Worm (Caenorhabditis elegans) whole organism, L3 larva: ENCODE results near the gene Y4C6A.3.

ENCODE experiments used
- R02D3.7 ChIP-seq: fragments of 150-350 bp; optimal IDR thresholded peaks from 2 replicates; lab custom pipeline; 2014; ENCODE audit warnings: missing biosample characterization, missing genetic modification characterization
- elt-2 ChIP-seq: sonication (generic microtip); optimal IDR thresholded peaks from 2 replicates; lab custom pipeline; 2016; ENCODE audit warnings: missing genetic modification reagents, mild to moderate bottlenecking, missing genetic modification characterization, missing compliant biosample characterization
- elt-3 ChIP-seq, 3 experiments: fragments of 150-350 bp in 1 of 3; sonication (generic microtip) in 2 of 3; optimal IDR thresholded peaks; 2 replicates in 2 of 3; 4 replicates in 1 of 3; lab custom pipeline; 2014 to 2017; ENCODE audit warnings: missing biosample characterization in 3 of 3, missing genetic modification characterization in 3 of 3
- fos-1 ChIP-seq: fragments of 150-350 bp; optimal IDR thresholded peaks from 2 replicates; lab custom pipeline; 2014; ENCODE audit warnings: missing biosample characterization, missing genetic modification characterization
- hmg-11 ChIP-seq: sonication (generic microtip); optimal IDR thresholded peaks from 2 replicates; lab custom pipeline; 2016; ENCODE audit warnings: missing genetic modification characterization, missing compliant biosample characterization
- jun-1 ChIP-seq: fragments of 150-350 bp; optimal IDR thresholded peaks from 2 replicates; lab custom pipeline; 2014; ENCODE audit warnings: missing biosample characterization, missing genetic modification reagents, missing genetic modification characterization
- lsy-12 ChIP-seq: sonication (generic microtip); optimal IDR thresholded peaks from 2 replicates; lab custom pipeline; 2016; ENCODE audit warnings: mild to moderate bottlenecking, missing genetic modification characterization, missing compliant biosample characterization
- mdl-1 ChIP-seq: fragments of 150-350 bp; optimal IDR thresholded peaks from 2 replicates; lab custom pipeline; 2014; ENCODE audit warnings: missing biosample characterization, missing genetic modification characterization
- nhr-12 ChIP-seq: fragments of 150-350 bp; optimal IDR thresholded peaks from 2 replicates; lab custom pipeline; 2014; ENCODE audit warnings: missing biosample characterization, missing genetic modification characterization
- nhr-25 ChIP-seq: sonication (generic microtip); optimal IDR thresholded peaks from 2 replicates; lab custom pipeline; 2017; ENCODE audit warnings: missing biosample characterization, missing genetic modification characterization
- pqm-1 ChIP-seq: fragments of 150-350 bp; optimal IDR thresholded peaks from 2 replicates; lab custom pipeline; 2017; ENCODE audit warnings: missing biosample characterization, missing genetic modification characterization, inconsistent platforms
- sea-2 ChIP-seq: fragments of 150-350 bp; sonication (generic microtip); optimal IDR thresholded peaks from 4 replicates; lab custom pipeline; 2014; ENCODE audit warnings: missing biosample characterization, missing genetic modification reagents, missing genetic modification characterization
- snpc-4 ChIP-seq: fragments of 150-350 bp; optimal IDR thresholded peaks from 2 replicates; lab custom pipeline; 2014; ENCODE audit warnings: missing biosample characterization, missing genetic modification characterization
- tbx-2 ChIP-seq: sonication (generic microtip); optimal IDR thresholded peaks from 2 replicates; lab custom pipeline; 2016; ENCODE audit warnings: mild to moderate bottlenecking, missing genetic modification characterization, missing compliant biosample characterization
- unc-62 ChIP-seq: fragments of 150-350 bp; sonication (generic microtip); optimal IDR thresholded peaks from 4 replicates; lab custom pipeline; 2014; ENCODE audit warnings: missing biosample characterization, missing genetic modification reagents, missing genetic modification characterization

The Y4C6A.3 gene

DNA sequence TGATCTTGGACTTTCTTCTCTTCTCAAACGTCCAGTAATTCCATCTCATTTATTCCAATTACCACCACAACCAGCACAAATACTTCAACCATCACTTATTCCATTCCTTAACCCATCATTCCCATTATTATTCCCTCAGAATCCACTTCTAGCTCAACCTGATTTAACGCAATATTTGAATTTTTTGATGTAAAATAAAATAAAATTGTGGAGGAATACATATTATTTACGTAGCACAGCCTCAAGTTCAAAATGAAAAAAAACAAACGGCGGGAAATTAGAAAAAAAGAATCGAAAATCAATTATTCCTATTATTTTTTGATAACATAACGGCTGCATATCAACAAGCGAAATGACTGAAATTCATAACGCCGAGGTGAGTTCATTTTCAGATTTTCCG is 50.6 kb downstream of the Y4C6A.3 start, which contains the start of gene ZK616.61:
TSS of gene ZK616.61 (plus strand) at position 301 of the 400 bp plus-strand sequence.
- TF ChIP-seq jun-1 (tag; lab: Kevin White, UChicago) = no peak
- TF ChIP-seq unc-62 (GFP tag; lab: Kevin White, UChicago) = no peak
- no peak for TF ChIP-seq elt-3 (tag; optimal IDR thresholded peaks at IDR 0.05; lab: Kevin White, UChicago)
- TF ChIP-seq fos-1 (tag; lab: Kevin White, UChicago) = no peak
- TF ChIP-seq snpc-4 (tag; lab: Kevin White, UChicago) = no peak
- no peak for TF ChIP-seq mdl-1
- no peak for TF ChIP-seq R02D3.7 (tag; lab: Kevin White, UChicago)
- no peak for TF ChIP-seq lsy-12 (tag; lab: Kevin White, UChicago)
- TF ChIP-seq elt-2 (tag; lab: Kevin White, UChicago) = no peak
- no peak for TF ChIP-seq nhr-25 (tag; lab: Kevin White, UChicago)
- TF ChIP-seq hmg-11 = no peak
- no peak for TF ChIP-seq pqm-1 (tag; lab: Kevin White, UChicago)
- no peak for TF ChIP-seq nhr-12 (tag; lab: Kevin White, UChicago)
- TF ChIP-seq sea-2 (GFP tag; lab: Kevin White, UChicago) = no peak
- TF ChIP-seq tbx-2 (tag; lab: Kevin White, UChicago) = no peak
